Fruit fly (Drosophila melanogaster) whole organism, embryonic: Measurements from ENCODE around the gene CG14000.

Experiments
- CG11696 ChIP-seq: fragments of 200-800 bp; sonication (Bioruptor generic); IDR thresholded peaks from 2 replicates; pipeline ENCODE4 v1.3.6; 2022; ENCODE audit warnings: missing biosample characterization, missing genetic modification characterization
- CG12104 ChIP-seq: fragments of 200-800 bp; sonication (Bioruptor generic); optimal IDR thresholded peaks from 3 replicates; lab custom pipeline; 2016; ENCODE audit warnings: missing biosample characterization, missing genetic modification characterization
- CG12155 ChIP-seq: fragments of 200-800 bp; sonication (Bioruptor generic); optimal IDR thresholded peaks from 3 replicates; lab custom pipeline; 2016; ENCODE audit warnings: missing biosample characterization, missing genetic modification characterization
- CG12769 ChIP-seq: fragments of 200-800 bp; sonication (Bioruptor generic); optimal IDR thresholded peaks from 2 replicates; lab custom pipeline; 2019; ENCODE audit warnings: missing biosample characterization, mild to moderate bottlenecking, missing genetic modification characterization, moderate library complexity
- CG13775 ChIP-seq: fragments of 200-800 bp; sonication (Bioruptor generic); optimal IDR thresholded peaks from 3 replicates; lab custom pipeline; 2017; ENCODE audit warnings: missing biosample characterization, mild to moderate bottlenecking, missing genetic modification characterization
- CG15011 ChIP-seq: fragments of 200-800 bp; sonication (Bioruptor generic); optimal IDR thresholded peaks from 3 replicates; lab custom pipeline; 2018; ENCODE audit warnings: missing biosample characterization, mild to moderate bottlenecking, missing genetic modification characterization
- CG15073 ChIP-seq: fragments of 200-800 bp; sonication (Bioruptor generic); optimal IDR thresholded peaks from 2 replicates; lab custom pipeline; 2016; ENCODE audit warnings: missing biosample characterization, missing genetic modification characterization
- CG15269 ChIP-seq: fragments of 200-800 bp; sonication (Bioruptor generic); optimal IDR thresholded peaks from 2 replicates; lab custom pipeline; 2018; ENCODE audit warnings: missing biosample characterization, mild to moderate bottlenecking, missing genetic modification characterization, moderate library complexity
- CG15514 ChIP-seq: fragments of 200-800 bp; sonication (Bioruptor generic); optimal IDR thresholded peaks from 3 replicates; lab custom pipeline; 2017; ENCODE audit warnings: missing biosample characterization, missing genetic modification characterization, mild to moderate bottlenecking, moderate library complexity, missing genetic modification reagents
- CG17361 ChIP-seq: fragments of 200-800 bp; sonication (Bioruptor generic); IDR thresholded peaks from 3 replicates; pipeline ENCODE4 v1.3.6; 2022; ENCODE audit warnings: missing biosample characterization, missing genetic modification characterization
- CG2202 ChIP-seq: fragments of 200-800 bp; sonication (Bioruptor generic); optimal IDR thresholded peaks from 2 replicates; lab custom pipeline; 2018; ENCODE audit warnings: missing biosample characterization, mild to moderate bottlenecking, missing genetic modification characterization
- CG30020 ChIP-seq: fragments of 200-800 bp; optimal IDR thresholded peaks from 2 replicates; lab custom pipeline; 2019; ENCODE audit warnings: missing biosample characterization, mild to moderate bottlenecking, missing genetic modification characterization, moderate library complexity
- CG31388 ChIP-seq: fragments of 200-800 bp; sonication (Bioruptor generic); optimal IDR thresholded peaks from 2 replicates; lab custom pipeline; 2016; ENCODE audit warnings: missing biosample characterization, missing genetic modification characterization
- CG31441 ChIP-seq: fragments of 200-800 bp; sonication (Bioruptor generic); IDR thresholded peaks from 2 replicates; pipeline ENCODE4 v1.3.6; 2022; ENCODE audit warnings: missing biosample characterization, missing genetic modification characterization
- CG3407 ChIP-seq: fragments of 200-800 bp; sonication (Bioruptor generic); optimal IDR thresholded peaks from 2 replicates; lab custom pipeline; 2018; ENCODE audit warnings: missing biosample characterization, mild to moderate bottlenecking, missing genetic modification characterization
- CG6254 ChIP-seq: fragments of 200-800 bp; sonication (Bioruptor generic); optimal IDR thresholded peaks from 3 replicates; lab custom pipeline; 2017; ENCODE audit warnings: mild to moderate bottlenecking, missing biosample characterization, missing genetic modification reagents, missing genetic modification characterization
- CG6272 ChIP-seq: fragments of 200-800 bp; sonication (Bioruptor generic); IDR thresholded peaks from 2 replicates; pipeline ENCODE4 v1.3.6; 2022; ENCODE audit warnings: missing biosample characterization, missing genetic modification characterization
- CG6654 ChIP-seq: fragments of 200-800 bp; sonication (Bioruptor generic); optimal IDR thresholded peaks from 2 replicates; lab custom pipeline; 2017; ENCODE audit warnings: missing biosample characterization, mild to moderate bottlenecking, missing genetic modification characterization
- CG6689 ChIP-seq: fragments of 200-800 bp; sonication (Bioruptor generic); IDR thresholded peaks from 2 replicates; pipeline ENCODE4 v1.3.6; 2022; ENCODE audit warnings: missing biosample characterization, missing genetic modification characterization
- CG7357 ChIP-seq: fragments of 200-800 bp; sonication (Bioruptor generic); IDR thresholded peaks from 3 replicates; pipeline ENCODE4 v1.3.6; 2022; ENCODE audit warnings: missing biosample characterization, missing genetic modification characterization
- CG8290 ChIP-seq, 3 experiments: fragments of 200-800 bp; sonication (Bioruptor generic); optimal IDR thresholded peaks; 2 replicates each; lab custom pipeline; 2016 to 2019; ENCODE audit warnings: missing biosample characterization in 3 of 3, missing genetic modification characterization in 3 of 3, mild to moderate bottlenecking in 2 of 3, moderate library complexity in 1 of 3
- CG9437 ChIP-seq: fragments of 200-800 bp; sonication (Bioruptor generic); optimal IDR thresholded peaks from 2 replicates; lab custom pipeline; 2018; ENCODE audit warnings: missing biosample characterization, mild to moderate bottlenecking, missing genetic modification characterization
- CG9932 ChIP-seq: fragments of 200-800 bp; sonication (Bioruptor generic); IDR thresholded peaks from 2 replicates; pipeline ENCODE4 v1.3.6; 2022; ENCODE audit warnings: missing biosample characterization, missing genetic modification characterization
- CoRest ChIP-seq: fragments of 200-800 bp; sonication (Bioruptor generic); optimal IDR thresholded peaks from 3 replicates; lab custom pipeline; 2018; ENCODE audit warnings: missing biosample characterization, mild to moderate bottlenecking, missing genetic modification characterization, moderate library complexity
- Dref ChIP-seq: fragments of 200-800 bp; sonication (Bioruptor generic); IDR thresholded peaks from 2 replicates; pipeline ENCODE4 v1.3.6; 2022; ENCODE audit warnings: missing biosample characterization, missing genetic modification characterization
- Drgx ChIP-seq: fragments of 200-800 bp; sonication (Bioruptor generic); IDR thresholded peaks from 2 replicates; pipeline ENCODE4 v1.3.6; 2022; ENCODE audit warnings: missing biosample characterization, missing genetic modification characterization
- MESR4 ChIP-seq: fragments of 200-800 bp; sonication (Bioruptor generic); optimal IDR thresholded peaks from 2 replicates; lab custom pipeline; 2018; ENCODE audit warnings: missing biosample characterization, mild to moderate bottlenecking, missing genetic modification characterization, moderate library complexity
- Nf-YB ChIP-seq: fragments of 200-800 bp; sonication (Bioruptor generic); optimal IDR thresholded peaks from 3 replicates; lab custom pipeline; 2019; ENCODE audit warnings: missing biosample characterization, mild to moderate bottlenecking, missing genetic modification characterization, moderate library complexity
- Six4 ChIP-seq: fragments of 200-800 bp; sonication (Bioruptor generic); optimal IDR thresholded peaks from 2 replicates; lab custom pipeline; 2016; ENCODE audit warnings: missing biosample characterization, missing genetic modification characterization
- Vsx1 ChIP-seq: fragments of 200-800 bp; sonication (Bioruptor generic); optimal IDR thresholded peaks from 2 replicates; lab custom pipeline; 2017; ENCODE audit warnings: missing biosample characterization, mild to moderate bottlenecking, missing genetic modification characterization, missing genetic modification reagents
- Xrp1 ChIP-seq: fragments of 200-800 bp; sonication (Bioruptor generic); IDR thresholded peaks from 2 replicates; pipeline ENCODE4 v1.3.6; 2022; ENCODE audit warnings: missing biosample characterization, missing genetic modification characterization
- al ChIP-seq: fragments of 200-800 bp; sonication (Bioruptor generic); IDR thresholded peaks from 2 replicates; pipeline ENCODE4 v1.3.6; 2022; ENCODE audit warnings: missing biosample characterization, missing genetic modification characterization
- bbx ChIP-seq: fragments of 200-800 bp; sonication (Bioruptor generic); IDR thresholded peaks from 2 replicates; pipeline ENCODE4 v1.3.6; 2022; ENCODE audit warnings: missing biosample characterization, missing genetic modification characterization; ENCODE audit not compliant: partially characterized antibody
- chinmo ChIP-seq: fragments of 200-800 bp; sonication (Bioruptor generic); IDR thresholded peaks from 4 replicates; pipeline ENCODE4 v1.3.6; 2022; ENCODE audit warnings: missing biosample characterization, missing genetic modification characterization; ENCODE audit not compliant: partially characterized antibody
- chm ChIP-seq: fragments of 200-800 bp; sonication (Bioruptor generic); IDR thresholded peaks from 2 replicates; pipeline ENCODE4 v1.3.6; 2022; ENCODE audit warnings: missing biosample characterization, missing genetic modification characterization
- da ChIP-seq: fragments of 200-800 bp; sonication (Bioruptor generic); optimal IDR thresholded peaks from 2 replicates; lab custom pipeline; 2016; ENCODE audit warnings: missing biosample characterization, missing genetic modification characterization
- dmrt99B ChIP-seq: fragments of 200-800 bp; sonication (Bioruptor generic); optimal IDR thresholded peaks from 2 replicates; lab custom pipeline; 2018; ENCODE audit warnings: missing biosample characterization, mild to moderate bottlenecking, missing genetic modification characterization, moderate library complexity
- en ChIP-seq: fragments of 200-800 bp; sonication (Bioruptor generic); optimal IDR thresholded peaks from 2 replicates; lab custom pipeline; 2016; ENCODE audit warnings: missing biosample characterization, missing genetic modification characterization
- inv ChIP-seq: fragments of 200-800 bp; sonication (Bioruptor generic); IDR thresholded peaks from 2 replicates; pipeline ENCODE4 v1.3.6; 2022; ENCODE audit warnings: missing biosample characterization, missing genetic modification characterization; ENCODE audit not compliant: partially characterized antibody
- kay ChIP-seq: fragments of 200-800 bp; sonication (Bioruptor generic); optimal IDR thresholded peaks from 2 replicates; lab custom pipeline; 2016; ENCODE audit warnings: missing biosample characterization, missing genetic modification characterization
- pan ChIP-seq, 4 experiments: fragments of >200 bp in 3 of 4; fragments of 200-800 bp in 1 of 4; sonication (Bioruptor generic) in 1 of 4; optimal IDR thresholded peaks in 3 of 4; IDR thresholded peaks in 1 of 4; 2 replicates each; pipeline versions ENCODE4 v1.3.6 to Lab custom; 2017 to 2022; ENCODE audit warnings: missing biosample characterization in 2 of 4, missing genetic modification characterization in 2 of 4, mixed read lengths in 1 of 4
- phol ChIP-seq: fragments of 200-800 bp; sonication (Bioruptor generic); optimal IDR thresholded peaks from 3 replicates; lab custom pipeline; 2018; ENCODE audit warnings: missing biosample characterization, mild to moderate bottlenecking, missing genetic modification characterization, moderate library complexity
- schlank ChIP-seq: fragments of 200-800 bp; sonication (Bioruptor generic); optimal IDR thresholded peaks from 2 replicates; lab custom pipeline; 2018; ENCODE audit warnings: missing biosample characterization, mild to moderate bottlenecking, missing genetic modification characterization
- sqz ChIP-seq: fragments of 200-800 bp; sonication (Bioruptor generic); optimal IDR thresholded peaks from 3 replicates; lab custom pipeline; 2018; ENCODE audit warnings: missing biosample characterization, mild to moderate bottlenecking, missing genetic modification characterization
- tgo ChIP-seq: fragments of 200-800 bp; sonication (Bioruptor generic); IDR thresholded peaks from 3 replicates; pipeline ENCODE4 v1.3.6; 2022; ENCODE audit warnings: missing biosample characterization, missing genetic modification characterization
- tio ChIP-seq: fragments of 200-800 bp; sonication (Bioruptor generic); optimal IDR thresholded peaks from 2 replicates; lab custom pipeline; 2017; ENCODE audit warnings: missing biosample characterization, missing genetic modification characterization, inconsistent platforms
- ttk ChIP-seq: fragments of 200-800 bp; sonication (Bioruptor generic); IDR thresholded peaks from 2 replicates; pipeline ENCODE4 v2.1.2; 2022; ENCODE audit warnings: missing biosample characterization, missing genetic modification characterization

The CG14000 gene

dm6 chr2L:5906893-5907850, 2.9 kb downstream of the CG14000 start, which contains the start of gene bchs (continued):
- TF ChIP-seq inv (GFP tag; lab: Robert Waterston, UW) (no peak), CG8290 (GFP tag; optimal IDR thresholded peaks at IDR 0.05; lab: Kevin White, UChicago) (peak; percentile 29), CG8290 (tag; optimal IDR thresholded peaks at IDR 0.05; lab: Kevin White, UChicago) (peak; percentile 82 to 83), CoRest (tag; lab: Kevin White, UChicago) (peak; percentile 65), Dref (GFP tag; lab: Robert Waterston, UW) (peak; percentile 83), CG7357 (GFP tag; lab: Robert Waterston, UW) (0 out of 3 replicates have a peak, but pooled peaks have one; percentile 44), CG6272 (GFP tag; lab: Robert Waterston, UW) (no peak), CG11696 (GFP tag; lab: Robert Waterston, UW) (peak; percentile 66; the same call in 1 of the 2 replicates), Drgx (no peak), CG31388 (GFP tag; lab: Kevin White, UChicago) (peak; percentile 12), CG6689 (peak; percentile 71), CG15011 (peak; percentile 93), Xrp1 (GFP tag; lab: Robert Waterston, UW) (peak; percentile 94), CG12769 (tag; lab: Kevin White, UChicago) (no peak), CG30020 (tag; lab: Kevin White, UChicago) (no peak), pan (optimal IDR thresholded peaks at IDR 0.05; lab: Kevin White, UChicago) (peak in 1 of 2 experiments; percentile 2), pan (GFP tag; optimal IDR thresholded peaks at IDR 0.05 in 1 of 2, IDR thresholded peaks at IDR 0.05 in 1 of 2) (peak in 1 of 2 experiments; percentile 94), CG31441 (no peak), CG6254 (peak; percentile 91), al (GFP tag; lab: Robert Waterston, UW) (no peak), Six4 (peak; percentile 69), tio (GFP tag; lab: Kevin White, UChicago) (peak; percentile 72), en (peak; percentile 87), Nf-YB (GFP tag; lab: Kevin White, UChicago) (peak; percentile 71), CG12104 (peak; percentile 74), bbx (GFP tag; lab: Robert Waterston, UW) (no peak), kay (GFP tag; lab: Kevin White, UChicago) (peak; percentile 71), Vsx1 (GFP tag; lab: Kevin White, UChicago) (peak; percentile 97), da (GFP tag; lab: Kevin White, UChicago) (peak; percentile 87), CG15514 (GFP tag; lab: Kevin White, UChicago) (peak; percentile 89), CG3407 (GFP tag; lab: Kevin White, UChicago) (peak; percentile 97), CG12155 (GFP tag; lab: Kevin White, UChicago) (peak; percentile 45), CG15269 (tag; lab: Kevin White, UChicago) (no peak), CG13775 (GFP tag; lab: Kevin White, UChicago) (peak; percentile 61), chm (GFP tag; lab: Robert Waterston, UW) (peak; percentile 96), CG17361 (no peak), CG6654 (GFP tag; lab: Kevin White, UChicago) (peak; percentile 36), MESR4 (GFP tag; lab: Kevin White, UChicago) (peak; percentile 52), dmrt99B (no peak), sqz (GFP tag; lab: Kevin White, UChicago) (no peak), CG9437 (GFP tag; lab: Kevin White, UChicago) (no peak), chinmo (GFP tag; lab: Robert Waterston, UW) (0 out of 4 replicates have a peak, but pooled peaks have one; percentile 69), CG15073 (no peak), phol (tag; lab: Kevin White, UChicago) (peak; percentile 13), schlank (peak; percentile 95), ttk (no peak), tgo (GFP tag; lab: Robert Waterston, UW) (peak; percentile 64; the same call in 2 of the 3 replicates), CG9932 (GFP tag; lab: Robert Waterston, UW) (peak; percentile 75), CG2202 (peak; percentile 95)
